ENCODE assay signal across 3 worm cellular contexts in the genomic region with DNA sequence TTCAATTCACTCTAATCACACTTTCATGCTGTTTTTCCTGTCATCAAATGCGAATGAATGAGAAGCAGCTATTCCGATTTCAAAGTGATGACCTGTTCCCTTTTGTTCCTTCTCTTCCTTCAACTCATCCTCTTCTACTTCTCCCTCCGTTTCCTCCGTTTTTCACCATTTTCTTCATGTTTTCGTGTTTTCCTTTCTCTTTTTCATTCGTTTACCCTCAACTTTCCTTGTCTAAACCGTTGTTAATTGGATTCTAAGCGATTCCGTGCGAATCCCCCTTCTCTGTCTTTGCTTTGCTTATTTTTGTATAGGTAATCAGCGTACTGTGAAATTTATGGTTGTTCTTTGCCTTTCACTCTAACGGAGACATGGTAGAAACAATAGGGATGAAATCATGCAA.
TF ChIP-seq lines count a peak whose summit lies in the region.

No protein-coding gene starts in this region.

TF ChIP-seq in whole organism, L1 larva, 84 proteins besides CTCF, POLR2A, EP300 and RAD21:
- TF ChIP-seq alr-1 (tag; optimal IDR thresholded peaks at IDR 0.05; lab: Kevin White, UChicago; ENCODE audit: borderline replicate concordance) (no peak), elt-3 (tag; optimal IDR thresholded peaks at IDR 0.05; lab: Kevin White, UChicago) (peak in 1 of 6 experiments; percentile 32), blmp-1 (tag; optimal IDR thresholded peaks at IDR 0.05; lab: Kevin White, UChicago) (peak; percentile 88)

TF ChIP-seq in whole organism, L4 larva, 104 proteins besides CTCF, POLR2A, EP300 and RAD21:
- TF ChIP-seq aha-1 (tag; lab: Kevin White, UChicago): peak; percentile 60
- no peak for TF ChIP-seq unc-130 (GFP tag; optimal IDR thresholded peaks at IDR 0.05; lab: Kevin White, UChicago)
- TF ChIP-seq unc-62 (GFP tag; optimal IDR thresholded peaks at IDR 0.05 in 1 of 2; lab: Kevin White, UChicago): peak in 1 of 2 experiments; percentile 13
- no peak for TF ChIP-seq unc-62 (tag; optimal IDR thresholded peaks at IDR 0.05; lab: Kevin White, UChicago)
- no peak for TF ChIP-seq T26A8.4 (GFP tag; IDR thresholded peaks at IDR 0.05; lab: Robert Waterston, UW)
- TF ChIP-seq ztf-7 (tag; optimal IDR thresholded peaks at IDR 0.05; lab: Kevin White, UChicago): no peak

TF ChIP-seq in whole organism, mixed stage, embryonic, 35 proteins besides CTCF, POLR2A, EP300 and RAD21:
- TF ChIP-seq sptf-1 (tag; optimal IDR thresholded peaks at IDR 0.05; lab: Kevin White, UChicago) (peak; percentile 32), lsy-2 (tag; optimal IDR thresholded peaks at IDR 0.05; lab: Kevin White, UChicago) (no peak)

Comparison
In these comparisons a context has a peak if more than half of its experiments do, and no peak if none do; other contexts are left out.
1. Of the 29 proteins assayed by ChIP-seq in both whole organism, L4 larva and whole organism, L1 larva: peak only in whole organism, L4 larva: aha-1; only in whole organism, L1 larva: none; in both: none; in neither: 27; mixed calls (peak in some experiments, not most) for 1.